Fruit fly (Drosophila melanogaster): ENCODE measurements around the gene nej.

The nej gene

DNA sequence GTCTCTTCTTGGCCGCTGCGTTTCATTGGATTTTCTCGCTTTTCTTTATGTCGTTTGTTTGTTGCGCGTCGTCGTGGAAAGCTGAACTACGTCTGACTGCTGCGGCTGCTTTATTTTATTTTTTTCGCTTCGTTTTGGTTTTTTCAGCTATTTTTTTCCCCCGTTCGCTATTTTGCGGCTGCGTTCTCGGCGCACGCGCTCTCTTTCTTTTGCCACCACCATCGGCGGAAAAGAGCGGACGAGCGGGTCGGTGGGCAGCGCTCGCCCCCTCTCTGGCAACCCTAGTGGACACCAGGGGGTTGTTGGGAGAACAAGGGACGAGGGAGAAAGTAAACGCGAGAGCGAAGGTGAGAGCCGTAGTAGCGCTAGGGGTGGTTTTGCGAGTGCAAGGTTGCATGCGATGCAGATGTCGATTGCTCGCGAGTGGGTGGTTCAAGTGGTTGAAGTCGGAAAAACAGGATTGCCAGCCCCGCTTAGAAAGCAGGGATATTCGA lies 47.9 kb downstream of the nej start (continued):
- no peak for TF ChIP-seq Fer2 (tag; optimal IDR thresholded peaks at IDR 0.05)
- no peak for TF ChIP-seq CG11247 (GFP tag; IDR thresholded peaks at IDR 0.05)
- no peak for TF ChIP-seq prd (optimal IDR thresholded peaks at IDR 0.05)
- no peak for TF ChIP-seq prd (GFP tag; IDR thresholded peaks at IDR 0.05)
- TF ChIP-seq CG10267 (tag; optimal IDR thresholded peaks at IDR 0.05), result no peak
- TF ChIP-seq CG2116 (GFP tag; optimal IDR thresholded peaks at IDR 0.05), result peak; percentile 92
- no peak for TF ChIP-seq CG13296 (GFP tag; optimal IDR thresholded peaks at IDR 0.05)
- TF ChIP-seq BtbVII (GFP tag; optimal IDR thresholded peaks at IDR 0.05), result no peak
- no peak for TF ChIP-seq tgo (GFP tag; IDR thresholded peaks at IDR 0.05)
- no peak for TF ChIP-seq CG31441 (GFP tag; IDR thresholded peaks at IDR 0.05)
- no peak for TF ChIP-seq Lim3 (GFP tag; IDR thresholded peaks at IDR 0.05)
- no peak for TF ChIP-seq CG9609 (GFP tag; optimal IDR thresholded peaks at IDR 0.05)
- no peak for TF ChIP-seq ERR (GFP tag; optimal IDR thresholded peaks at IDR 0.05)
- no peak for TF ChIP-seq oc (tag; optimal IDR thresholded peaks at IDR 0.05)
- no peak for TF ChIP-seq NC2α (GFP tag; optimal IDR thresholded peaks at IDR 0.05)
- TF ChIP-seq aop (GFP tag; IDR thresholded peaks at IDR 0.05), result no peak
- TF ChIP-seq CG17802 (tag; optimal IDR thresholded peaks at IDR 0.05), result no peak
- TF ChIP-seq CG10543 (GFP tag; optimal IDR thresholded peaks at IDR 0.05), result peak; percentile 2
- TF ChIP-seq HLH4C (GFP tag; IDR thresholded peaks at IDR 0.05; ENCODE audit: partially characterized antibody), result no peak
- peak; percentile 52; the same call in 1 of the 2 replicates for TF ChIP-seq ttk (GFP tag; IDR thresholded peaks at IDR 0.05)
- no peak for TF ChIP-seq CG3847 (GFP tag; IDR thresholded peaks at IDR 0.05)
- TF ChIP-seq CG10565 (GFP tag; optimal IDR thresholded peaks at IDR 0.05), result no peak
- peak; percentile 7 for TF ChIP-seq YL-1 (GFP tag; optimal IDR thresholded peaks at IDR 0.05)
- TF ChIP-seq CG13287 (GFP tag; IDR thresholded peaks at IDR 0.05; ENCODE audit: partially characterized antibody), result peak; percentile 64
- no peak for TF ChIP-seq CG7745 (tag; optimal IDR thresholded peaks at IDR 0.05)
- no peak for TF ChIP-seq CG18011 (GFP tag; optimal IDR thresholded peaks at IDR 0.05)
- TF ChIP-seq ftz-f1 (GFP tag; optimal IDR thresholded peaks at IDR 0.05), result no peak
- peak in 1 of 2 experiments; percentile 4 for TF ChIP-seq bsh (GFP tag; optimal IDR thresholded peaks at IDR 0.05)
- TF ChIP-seq D19A (tag; optimal IDR thresholded peaks at IDR 0.05), result no peak
- TF ChIP-seq pnt (GFP tag; optimal IDR thresholded peaks at IDR 0.05), result no peak
- TF ChIP-seq zfh2 (GFP tag; optimal IDR thresholded peaks at IDR 0.05), result no peak
- no peak for TF ChIP-seq ems (GFP tag; optimal IDR thresholded peaks at IDR 0.05)
- no peak for TF ChIP-seq shn (GFP tag; optimal IDR thresholded peaks at IDR 0.05)
- TF ChIP-seq Gug (GFP tag; IDR thresholded peaks at IDR 0.05), result no peak
- TF ChIP-seq sna (GFP tag; IDR thresholded peaks at IDR 0.05; ENCODE audit: partially characterized antibody), result 0 out of 2 replicates have a peak, but pooled peaks have one; percentile 38
- no peak for TF ChIP-seq Oli (tag; optimal IDR thresholded peaks at IDR 0.05)
- peak; percentile 18 for TF ChIP-seq CG15514 (GFP tag; optimal IDR thresholded peaks at IDR 0.05)
- no peak for TF ChIP-seq CG11398 (GFP tag; optimal IDR thresholded peaks at IDR 0.05)
- TF ChIP-seq CG1603 (tag; optimal IDR thresholded peaks at IDR 0.05), result no peak
- TF ChIP-seq onecut (GFP tag; IDR thresholded peaks at IDR 0.05), result no peak
- TF ChIP-seq D (optimal IDR thresholded peaks at IDR 0.05), result no peak
- TF ChIP-seq D (GFP tag; optimal IDR thresholded peaks at IDR 0.05), result no peak
- TF ChIP-seq Pdp1 (GFP tag; optimal IDR thresholded peaks at IDR 0.05), result no peak
- TF ChIP-seq CG2875 (GFP tag; optimal IDR thresholded peaks at IDR 0.05), result no peak
- TF ChIP-seq CG4707 (GFP tag; optimal IDR thresholded peaks at IDR 0.05), result no peak
- TF ChIP-seq Awh (GFP tag; IDR thresholded peaks at IDR 0.05), result no peak
- peak; percentile 9 for TF ChIP-seq yki (optimal IDR thresholded peaks at IDR 0.05)
- TF ChIP-seq MTF-1 (GFP tag; optimal IDR thresholded peaks at IDR 0.05; ENCODE audit: borderline replicate concordance), result no peak
- TF ChIP-seq wdn (GFP tag; IDR thresholded peaks at IDR 0.05), result no peak
- no peak for TF ChIP-seq CG1647 (GFP tag; optimal IDR thresholded peaks at IDR 0.05)
- TF ChIP-seq twi (tag; optimal IDR thresholded peaks at IDR 0.05), result no peak

Measured in whole organism, embryonic.